Fruit fly (Drosophila melanogaster) whole organism, embryonic: ENCODE data around the gene Kdm2.

ENCODE experiments used
- C15 ChIP-seq: fragments of 200-800 bp; sonication (Bioruptor generic); IDR thresholded peaks from 3 replicates; pipeline ENCODE4 v1.3.6; 2022; ENCODE audit warnings: missing biosample characterization, missing genetic modification characterization
- CG10147 ChIP-seq: fragments of 200-800 bp; sonication (Bioruptor generic); optimal IDR thresholded peaks from 2 replicates; lab custom pipeline; 2019; ENCODE audit warnings: missing biosample characterization, mild to moderate bottlenecking, missing genetic modification characterization, moderate library complexity
- CG10979 ChIP-seq: fragments of 200-800 bp; sonication (Bioruptor generic); optimal IDR thresholded peaks from 2 replicates; lab custom pipeline; 2018; ENCODE audit warnings: missing biosample characterization, mild to moderate bottlenecking, missing genetic modification characterization, moderate library complexity
- CG11085 ChIP-seq: fragments of 200-800 bp; sonication (Bioruptor generic); IDR thresholded peaks from 2 replicates; pipeline ENCODE4 v1.3.6; 2022; ENCODE audit warnings: missing biosample characterization, missing genetic modification characterization
- CG11247 ChIP-seq: fragments of 200-800 bp; sonication (Bioruptor generic); IDR thresholded peaks from 2 replicates; pipeline ENCODE4 v1.3.6; 2022; ENCODE audit warnings: missing biosample characterization, missing genetic modification characterization
- CG11696 ChIP-seq: fragments of 200-800 bp; sonication (Bioruptor generic); IDR thresholded peaks from 2 replicates; pipeline ENCODE4 v1.3.6; 2022; ENCODE audit warnings: missing biosample characterization, missing genetic modification characterization
- CG1233 ChIP-seq: fragments of 200-800 bp; sonication (Bioruptor generic); optimal IDR thresholded peaks from 4 replicates; lab custom pipeline; 2018; ENCODE audit warnings: missing biosample characterization, mild to moderate bottlenecking, missing genetic modification characterization
- CG13424 ChIP-seq: fragments of 200-800 bp; sonication (Bioruptor generic); optimal IDR thresholded peaks from 2 replicates; lab custom pipeline; 2019; ENCODE audit warnings: missing biosample characterization, mild to moderate bottlenecking, missing genetic modification characterization, moderate library complexity
- CG16779 ChIP-seq: fragments of 200-800 bp; sonication (Bioruptor generic); IDR thresholded peaks from 2 replicates; pipeline ENCODE4 v1.3.6; 2022; ENCODE audit warnings: missing biosample characterization, missing genetic modification characterization
- CG2120 ChIP-seq: fragments of 200-800 bp; sonication (Bioruptor generic); optimal IDR thresholded peaks from 3 replicates; lab custom pipeline; 2016; ENCODE audit warnings: missing biosample characterization, missing genetic modification characterization
- CG30020 ChIP-seq: fragments of 200-800 bp; optimal IDR thresholded peaks from 2 replicates; lab custom pipeline; 2019; ENCODE audit warnings: missing biosample characterization, mild to moderate bottlenecking, missing genetic modification characterization, moderate library complexity
- CG3065 ChIP-seq: fragments of 200-800 bp; sonication (Bioruptor generic); optimal IDR thresholded peaks from 2 replicates; lab custom pipeline; 2016; ENCODE audit warnings: missing biosample characterization, missing genetic modification characterization
- CG31441 ChIP-seq: fragments of 200-800 bp; sonication (Bioruptor generic); IDR thresholded peaks from 2 replicates; pipeline ENCODE4 v1.3.6; 2022; ENCODE audit warnings: missing biosample characterization, missing genetic modification characterization
- CG3847 ChIP-seq: fragments of 200-800 bp; sonication (Bioruptor generic); IDR thresholded peaks from 2 replicates; pipeline ENCODE4 v1.3.6; 2022; ENCODE audit warnings: missing biosample characterization, missing genetic modification characterization
- CG43689 ChIP-seq: fragments of 200-800 bp; sonication (Bioruptor generic); IDR thresholded peaks from 2 replicates; pipeline ENCODE4 v1.3.6; 2022; ENCODE audit warnings: missing biosample characterization, missing genetic modification characterization
- CG4730 ChIP-seq: fragments of 200-800 bp; sonication (Bioruptor generic); IDR thresholded peaks from 2 replicates; pipeline ENCODE4 v1.3.6; 2022; ENCODE audit warnings: missing biosample characterization, missing genetic modification characterization
- CG8478 ChIP-seq: fragments of >200 bp; optimal IDR thresholded peaks from 2 replicates; lab custom pipeline; 2018
- CHES-1-like ChIP-seq: fragments of 200-800 bp; sonication (Bioruptor generic); optimal IDR thresholded peaks from 2 replicates; lab custom pipeline; 2016; ENCODE audit warnings: missing biosample characterization, missing genetic modification characterization
- Dll ChIP-seq: fragments of 200-800 bp; sonication (Bioruptor generic); IDR thresholded peaks from 4 replicates; pipeline ENCODE4 v1.3.6; 2022; ENCODE audit warnings: missing biosample characterization, missing genetic modification characterization; ENCODE audit not compliant: partially characterized antibody
- Elba2 ChIP-seq: fragments of 200-800 bp; sonication (Bioruptor generic); optimal IDR thresholded peaks from 3 replicates; lab custom pipeline; 2016; ENCODE audit warnings: missing biosample characterization, missing genetic modification characterization
- Ets65A ChIP-seq: fragments of 200-800 bp; sonication (Bioruptor generic); peaks from one replicate; lab custom pipeline; 2016; ENCODE audit warnings: missing biosample characterization, missing genetic modification characterization
- Gsc ChIP-seq: fragments of 200-800 bp; sonication (Bioruptor generic); IDR thresholded peaks from 2 replicates; pipeline ENCODE4 v1.3.6; 2022; ENCODE audit warnings: missing biosample characterization, missing genetic modification characterization
- Max ChIP-seq: fragments of 200-800 bp; sonication (Bioruptor generic); optimal IDR thresholded peaks from 2 replicates; lab custom pipeline; 2016; ENCODE audit warnings: missing biosample characterization, mild to moderate bottlenecking, missing genetic modification characterization
- NK7.1 ChIP-seq: fragments of 200-800 bp; sonication (Bioruptor generic); optimal IDR thresholded peaks from 3 replicates; lab custom pipeline; 2016; ENCODE audit warnings: missing biosample characterization, missing genetic modification characterization
- PHDP ChIP-seq: fragments of 200-800 bp; sonication (Bioruptor generic); optimal IDR thresholded peaks from 3 replicates; lab custom pipeline; 2018; ENCODE audit warnings: missing biosample characterization, mild to moderate bottlenecking, missing genetic modification characterization, moderate library complexity
- Poxn ChIP-seq: fragments of 200-800 bp; sonication (Bioruptor generic); IDR thresholded peaks from 2 replicates; pipeline ENCODE4 v1.3.6; 2022; ENCODE audit warnings: missing biosample characterization, missing genetic modification characterization
- Ptx1 ChIP-seq: fragments of 200-800 bp; sonication (Bioruptor generic); IDR thresholded peaks from 2 replicates; pipeline ENCODE4 v1.3.6; 2022; ENCODE audit warnings: missing biosample characterization, missing genetic modification characterization
- Six4 ChIP-seq: fragments of 200-800 bp; sonication (Bioruptor generic); optimal IDR thresholded peaks from 2 replicates; lab custom pipeline; 2016; ENCODE audit warnings: missing biosample characterization, missing genetic modification characterization
- Xrp1 ChIP-seq: fragments of 200-800 bp; sonication (Bioruptor generic); IDR thresholded peaks from 2 replicates; pipeline ENCODE4 v1.3.6; 2022; ENCODE audit warnings: missing biosample characterization, missing genetic modification characterization
- ab ChIP-seq: fragments of 200-800 bp; sonication (Bioruptor generic); optimal IDR thresholded peaks from 2 replicates; lab custom pipeline; 2016; ENCODE audit warnings: missing biosample characterization, missing genetic modification characterization
- ato ChIP-seq: fragments of 200-800 bp; sonication (Bioruptor generic); IDR thresholded peaks from 2 replicates; pipeline ENCODE4 v1.3.6; 2022; ENCODE audit warnings: missing biosample characterization, missing genetic modification characterization; ENCODE audit not compliant: partially characterized antibody
- bigmax ChIP-seq: fragments of 200-800 bp; sonication (Bioruptor generic); optimal IDR thresholded peaks from 2 replicates; lab custom pipeline; 2018; ENCODE audit warnings: missing biosample characterization, mild to moderate bottlenecking, missing genetic modification characterization
- cas ChIP-seq: fragments of 200-800 bp; sonication (Bioruptor generic); IDR thresholded peaks from 2 replicates; pipeline ENCODE4 v1.3.6; 2022; ENCODE audit warnings: missing biosample characterization, missing genetic modification characterization
- cg ChIP-seq: fragments of 200-800 bp; sonication (Bioruptor generic); optimal IDR thresholded peaks from 3 replicates; lab custom pipeline; 2019; ENCODE audit warnings: missing biosample characterization, mild to moderate bottlenecking, missing genetic modification characterization, moderate library complexity
- dmrt99B ChIP-seq: fragments of 200-800 bp; sonication (Bioruptor generic); optimal IDR thresholded peaks from 2 replicates; lab custom pipeline; 2018; ENCODE audit warnings: missing biosample characterization, mild to moderate bottlenecking, missing genetic modification characterization, moderate library complexity
- esg ChIP-seq: fragments of 200-800 bp; sonication (Bioruptor generic); conservative IDR thresholded peaks from 2 replicates; pipeline ENCODE4 v1.3.6; 2022; ENCODE audit warnings: missing biosample characterization, missing genetic modification characterization
- fd64A ChIP-seq: fragments of 200-800 bp; sonication (Bioruptor generic); optimal IDR thresholded peaks from 3 replicates; lab custom pipeline; 2018; ENCODE audit warnings: missing biosample characterization, mild to moderate bottlenecking, missing genetic modification characterization
- lilli ChIP-seq: fragments of 200-800 bp; sonication (Bioruptor generic); optimal IDR thresholded peaks from 3 replicates; lab custom pipeline; 2016; ENCODE audit warnings: missing biosample characterization, missing genetic modification characterization
- lov ChIP-seq, 2 experiments: fragments of 200-800 bp in 1 of 2; fragments of >200 bp in 1 of 2; sonication (Bioruptor generic) in 1 of 2; IDR thresholded peaks in 1 of 2; optimal IDR thresholded peaks in 1 of 2; 2 replicates in 1 of 2; 3 replicates in 1 of 2; pipeline versions ENCODE4 v1.3.6 to Lab custom; 2017 to 2022; ENCODE audit warnings: missing biosample characterization in 1 of 2, missing genetic modification characterization in 1 of 2
- nau ChIP-seq: fragments of 200-800 bp; sonication (Bioruptor generic); optimal IDR thresholded peaks from 3 replicates; lab custom pipeline; 2017; ENCODE audit warnings: missing biosample characterization, mild to moderate bottlenecking, missing genetic modification characterization, missing genetic modification reagents
- pita ChIP-seq: fragments of 200-800 bp; sonication (Bioruptor generic); optimal IDR thresholded peaks from 2 replicates; lab custom pipeline; 2017; ENCODE audit warnings: missing biosample characterization, mild to moderate bottlenecking, missing genetic modification characterization
- pzg ChIP-seq: fragments of 200-800 bp; sonication (Bioruptor generic); optimal IDR thresholded peaks from 3 replicates; lab custom pipeline; 2018; ENCODE audit warnings: missing biosample characterization, mild to moderate bottlenecking, missing genetic modification characterization, moderate library complexity
- ranshi ChIP-seq: fragments of 200-800 bp; sonication (Bioruptor generic); IDR thresholded peaks from 2 replicates; pipeline ENCODE4 v1.3.6; 2022; ENCODE audit warnings: missing biosample characterization, missing genetic modification characterization
- seq ChIP-seq: fragments of 200-800 bp; sonication (Bioruptor generic); IDR thresholded peaks from 2 replicates; pipeline ENCODE4 v1.3.6; 2022; ENCODE audit warnings: missing biosample characterization, missing genetic modification characterization
- shn ChIP-seq: fragments of 200-800 bp; sonication (Bioruptor generic); optimal IDR thresholded peaks from 3 replicates; lab custom pipeline; 2016; ENCODE audit warnings: missing biosample characterization, missing genetic modification characterization
- stwl ChIP-seq: fragments of 200-800 bp; sonication (Bioruptor generic); optimal IDR thresholded peaks from 3 replicates; lab custom pipeline; 2018; ENCODE audit warnings: missing biosample characterization, mild to moderate bottlenecking, missing genetic modification characterization, moderate library complexity
- ttk ChIP-seq: fragments of 200-800 bp; sonication (Bioruptor generic); IDR thresholded peaks from 2 replicates; pipeline ENCODE4 v2.1.2; 2022; ENCODE audit warnings: missing biosample characterization, missing genetic modification characterization
- unc-4 ChIP-seq: fragments of 200-800 bp; sonication (Bioruptor generic); IDR thresholded peaks from 2 replicates; pipeline ENCODE4 v1.3.6; 2022; ENCODE audit warnings: missing biosample characterization, missing genetic modification characterization; ENCODE audit not compliant: partially characterized antibody
- zen ChIP-seq: fragments of 200-800 bp; sonication (Bioruptor generic); optimal IDR thresholded peaks from 3 replicates; lab custom pipeline; 2018; ENCODE audit warnings: missing biosample characterization, mild to moderate bottlenecking, missing genetic modification characterization, moderate library complexity
- zf30C ChIP-seq: fragments of 200-800 bp; sonication (Bioruptor generic); optimal IDR thresholded peaks from 3 replicates; lab custom pipeline; 2018; ENCODE audit warnings: missing biosample characterization, mild to moderate bottlenecking, missing genetic modification characterization

Gene Kdm2

DNA sequence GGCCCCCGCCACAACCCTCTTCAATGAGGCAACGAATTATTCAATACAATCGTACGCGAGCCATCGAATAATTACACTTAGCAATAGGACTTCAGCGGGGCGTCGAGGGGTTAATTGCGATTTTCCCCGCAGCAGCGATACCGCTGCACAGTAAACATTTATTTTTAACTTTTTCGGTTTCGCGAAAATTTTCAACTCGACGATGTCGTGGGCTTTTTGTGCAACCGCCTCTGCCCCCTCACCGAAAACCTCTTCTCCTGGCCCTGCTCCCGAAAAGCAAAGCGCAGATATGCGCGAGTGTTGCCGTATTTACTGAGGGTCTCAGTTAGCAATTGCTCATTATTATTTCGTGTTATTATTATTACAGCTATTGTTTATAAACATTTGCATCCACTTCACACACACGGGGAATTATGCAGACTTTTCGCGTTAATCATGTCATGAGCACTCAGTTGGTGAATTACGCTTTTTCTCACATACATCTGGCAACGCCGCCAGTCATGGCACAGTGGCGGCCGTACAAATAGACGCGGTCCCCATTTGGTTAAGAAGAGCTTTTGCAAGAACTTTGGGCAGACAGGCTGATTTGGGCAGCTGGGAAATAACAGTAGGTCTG is 38.4 kb upstream of the Kdm2 start (continued):
- TF ChIP-seq fd64A (GFP tag; lab: Kevin White, UChicago) (no peak), bigmax (GFP tag; lab: Kevin White, UChicago) (no peak), ttk (GFP tag; lab: Robert Waterston, UW) (no peak), CG16779 (GFP tag; lab: Robert Waterston, UW) (no peak), CG8478 (no peak), ato (GFP tag; lab: Robert Waterston, UW) (no peak), CG10979 (peak; percentile 19), CG4730 (no peak), CG11085 (GFP tag; lab: Robert Waterston, UW) (no peak), CG3065 (GFP tag; lab: Kevin White, UChicago) (no peak), CG3847 (GFP tag; lab: Robert Waterston, UW) (peak; percentile 62), seq (no peak), CG2120 (GFP tag; lab: Kevin White, UChicago) (peak; percentile 73), shn (peak; percentile 72), CG10147 (GFP tag; lab: Kevin White, UChicago) (peak; percentile 7), ranshi (peak; percentile 29; the same call in 1 of the 2 replicates), Elba2 (GFP tag; lab: Kevin White, UChicago) (no peak), CG13424 (tag; lab: Kevin White, UChicago) (peak; percentile 52), Max (peak; percentile 44), NK7.1 (no peak), PHDP (tag; lab: Kevin White, UChicago) (peak; percentile 8), CG1233 (GFP tag; lab: Kevin White, UChicago) (peak; percentile 10), unc-4 (GFP tag; lab: Robert Waterston, UW) (no peak; the same call in 1 of the 2 replicates), lov (optimal IDR thresholded peaks at IDR 0.05; lab: Kevin White, UChicago) (no peak), lov (GFP tag; IDR thresholded peaks at IDR 0.05; lab: Robert Waterston, UW) (no peak), Ptx1 (GFP tag; lab: Robert Waterston, UW) (peak; percentile 30; the same call in 1 of the 2 replicates), cg (GFP tag; lab: Kevin White, UChicago) (no peak), CG31441 (GFP tag; lab: Robert Waterston, UW) (no peak), Six4 (GFP tag; lab: Kevin White, UChicago) (peak; percentile 57), Poxn (GFP tag; lab: Robert Waterston, UW) (no peak), Xrp1 (GFP tag; lab: Robert Waterston, UW) (0 out of 2 replicates have a peak, but pooled peaks have one; percentile 42), Dll (peak; percentile 46; the same call in 1 of the 4 replicates), lilli (GFP tag; lab: Kevin White, UChicago) (peak; percentile 82), pzg (GFP tag; lab: Kevin White, UChicago) (peak; percentile 70), zf30C (GFP tag; lab: Kevin White, UChicago) (no peak), esg (no peak), CHES-1-like (peak; percentile 8), CG43689 (GFP tag; lab: Robert Waterston, UW) (no peak), dmrt99B (tag; lab: Kevin White, UChicago) (no peak), Gsc (no peak), CG30020 (tag; lab: Kevin White, UChicago) (peak; percentile 16), ab (no peak), CG11696 (peak; percentile 97), pita (GFP tag; lab: Kevin White, UChicago) (no peak), C15 (GFP tag; lab: Robert Waterston, UW) (no peak), cas (GFP tag; lab: Robert Waterston, UW) (no peak), zen (tag; lab: Kevin White, UChicago) (no peak), Ets65A (peak; percentile 78), CG11247 (0 out of 2 replicates have a peak, but pooled peaks have one; percentile 35), stwl (tag; lab: Kevin White, UChicago) (peak; percentile 50), nau (GFP tag; lab: Kevin White, UChicago) (no peak)
